Fruit fly (Drosophila melanogaster) whole organism, embryonic: ENCODE measurements around the gene Mbs.

Experiments
- Bdp1 ChIP-seq: fragments of 200-800 bp; sonication (Bioruptor generic); optimal IDR thresholded peaks from 3 replicates; lab custom pipeline; 2016; ENCODE audit warnings: missing biosample characterization, missing genetic modification characterization
- Bgb ChIP-seq: fragments of 200-800 bp; sonication (Bioruptor generic); IDR thresholded peaks from 2 replicates; pipeline ENCODE4 v1.3.6; 2022; ENCODE audit warnings: missing biosample characterization, missing genetic modification characterization; ENCODE audit not compliant: partially characterized antibody
- Blimp-1 ChIP-seq: fragments of 200-800 bp; sonication (Bioruptor generic); optimal IDR thresholded peaks from 3 replicates; lab custom pipeline; 2018; ENCODE audit warnings: missing biosample characterization, missing genetic modification characterization, mild to moderate bottlenecking, moderate library complexity, missing genetic modification reagents
- Bteb2 ChIP-seq: fragments of 200-800 bp; sonication (Bioruptor generic); optimal IDR thresholded peaks from 2 replicates; lab custom pipeline; 2016; ENCODE audit warnings: missing biosample characterization, missing genetic modification characterization
- CG10274 ChIP-seq: fragments of 200-800 bp; sonication (Bioruptor generic); optimal IDR thresholded peaks from 3 replicates; lab custom pipeline; 2017; ENCODE audit warnings: missing biosample characterization, mild to moderate bottlenecking, missing genetic modification characterization
- CG11504 ChIP-seq: fragments of 200-800 bp; sonication (Bioruptor generic); optimal IDR thresholded peaks from 3 replicates; lab custom pipeline; 2019; ENCODE audit warnings: missing biosample characterization, mild to moderate bottlenecking, missing genetic modification characterization, moderate library complexity
- CG14050 ChIP-seq: fragments of 200-800 bp; sonication (Bioruptor generic); IDR thresholded peaks from 3 replicates; pipeline ENCODE4 v1.3.6; 2022; ENCODE audit warnings: missing biosample characterization, missing genetic modification characterization
- CG15011 ChIP-seq: fragments of 200-800 bp; sonication (Bioruptor generic); optimal IDR thresholded peaks from 3 replicates; lab custom pipeline; 2018; ENCODE audit warnings: missing biosample characterization, mild to moderate bottlenecking, missing genetic modification characterization
- CG1647 ChIP-seq: fragments of 200-800 bp; sonication (Bioruptor generic); optimal IDR thresholded peaks from 3 replicates; lab custom pipeline; 2016; ENCODE audit warnings: missing biosample characterization, missing genetic modification characterization
- CG2678 ChIP-seq: fragments of 200-800 bp; sonication (Bioruptor generic); optimal IDR thresholded peaks from 3 replicates; lab custom pipeline; 2019; ENCODE audit warnings: missing biosample characterization, mild to moderate bottlenecking, missing genetic modification characterization, moderate library complexity
- CG30403 ChIP-seq: fragments of 200-800 bp; sonication (Bioruptor generic); optimal IDR thresholded peaks from 3 replicates; lab custom pipeline; 2016; ENCODE audit warnings: missing biosample characterization, missing genetic modification characterization
- CG31365 ChIP-seq: fragments of 200-800 bp; sonication (Bioruptor generic); optimal IDR thresholded peaks from 2 replicates; lab custom pipeline; 2018; ENCODE audit warnings: missing biosample characterization, mild to moderate bottlenecking, missing genetic modification characterization
- CG32532 ChIP-seq: fragments of 200-800 bp; sonication (Bioruptor generic); IDR thresholded peaks from 2 replicates; pipeline ENCODE4 v1.3.6; 2022; ENCODE audit warnings: missing biosample characterization, missing genetic modification characterization
- CG3281 ChIP-seq: fragments of 200-800 bp; sonication (Bioruptor generic); optimal IDR thresholded peaks from 3 replicates; lab custom pipeline; 2017; ENCODE audit warnings: missing biosample characterization, mild to moderate bottlenecking, missing genetic modification characterization
- CG7271 ChIP-seq: fragments of 200-800 bp; sonication (Bioruptor generic); optimal IDR thresholded peaks from 2 replicates; lab custom pipeline; 2018; ENCODE audit warnings: missing biosample characterization, mild to moderate bottlenecking, missing genetic modification characterization, moderate library complexity
- CG7745 ChIP-seq: fragments of 200-800 bp; sonication (Bioruptor generic); optimal IDR thresholded peaks from 2 replicates; lab custom pipeline; 2018; ENCODE audit warnings: missing biosample characterization, mild to moderate bottlenecking, missing genetic modification characterization, moderate library complexity
- CG7839 ChIP-seq: fragments of 200-800 bp; sonication (Bioruptor generic); optimal IDR thresholded peaks from 3 replicates; lab custom pipeline; 2018; ENCODE audit warnings: missing biosample characterization, mild to moderate bottlenecking, missing genetic modification characterization, moderate library complexity
- CG7987 ChIP-seq: fragments of 200-800 bp; sonication (Bioruptor generic); optimal IDR thresholded peaks from 2 replicates; lab custom pipeline; 2018; ENCODE audit warnings: missing biosample characterization, mild to moderate bottlenecking, missing genetic modification characterization, moderate library complexity
- CG8290 ChIP-seq, 3 experiments: fragments of 200-800 bp; sonication (Bioruptor generic); optimal IDR thresholded peaks; 2 replicates each; lab custom pipeline; 2016 to 2019; ENCODE audit warnings: missing biosample characterization in 3 of 3, missing genetic modification characterization in 3 of 3, mild to moderate bottlenecking in 2 of 3, moderate library complexity in 1 of 3
- Camta ChIP-seq: fragments of 200-800 bp; sonication (Bioruptor generic); optimal IDR thresholded peaks from 2 replicates; lab custom pipeline; 2016; ENCODE audit warnings: missing biosample characterization, missing genetic modification characterization
- CrebB ChIP-seq: fragments of 200-800 bp; sonication (Bioruptor generic); optimal IDR thresholded peaks from 3 replicates; lab custom pipeline; 2018; ENCODE audit warnings: missing biosample characterization, mild to moderate bottlenecking, missing genetic modification characterization
- Dref ChIP-seq: fragments of 200-800 bp; sonication (Bioruptor generic); IDR thresholded peaks from 2 replicates; pipeline ENCODE4 v1.3.6; 2022; ENCODE audit warnings: missing biosample characterization, missing genetic modification characterization
- E2f1 ChIP-seq: fragments of 200-800 bp; sonication (Bioruptor generic); IDR thresholded peaks from 2 replicates; pipeline ENCODE4 v1.3.6; 2022; ENCODE audit warnings: missing biosample characterization, missing genetic modification characterization
- Fer2 ChIP-seq: fragments of 200-800 bp; sonication (Bioruptor generic); optimal IDR thresholded peaks from 2 replicates; lab custom pipeline; 2018; ENCODE audit warnings: missing biosample characterization, mild to moderate bottlenecking, missing genetic modification characterization, moderate library complexity
- HLH54F ChIP-seq: fragments of 200-800 bp; sonication (Bioruptor generic); optimal IDR thresholded peaks from 3 replicates; lab custom pipeline; 2016; ENCODE audit warnings: missing biosample characterization, missing genetic modification characterization
- Jarid2 ChIP-seq: fragments of 200-800 bp; sonication (Bioruptor generic); optimal IDR thresholded peaks from 3 replicates; lab custom pipeline; 2017; ENCODE audit warnings: mild to moderate bottlenecking, missing biosample characterization, missing genetic modification reagents, missing genetic modification characterization
- Lim3 ChIP-seq: fragments of 200-800 bp; sonication (Bioruptor generic); IDR thresholded peaks from 2 replicates; pipeline ENCODE4 v1.3.6; 2022; ENCODE audit warnings: missing biosample characterization, missing genetic modification characterization
- NfI ChIP-seq: fragments of 200-800 bp; sonication (Bioruptor generic); optimal IDR thresholded peaks from 3 replicates; lab custom pipeline; 2018; ENCODE audit warnings: missing biosample characterization, mild to moderate bottlenecking, missing genetic modification characterization, moderate library complexity
- Oli ChIP-seq: fragments of 200-800 bp; sonication (Bioruptor generic); optimal IDR thresholded peaks from 2 replicates; lab custom pipeline; 2018; ENCODE audit warnings: missing biosample characterization, mild to moderate bottlenecking, missing genetic modification characterization, moderate library complexity
- Optix ChIP-seq: fragments of 200-800 bp; sonication (Bioruptor generic); IDR thresholded peaks from 3 replicates; pipeline ENCODE4 v1.3.6; 2022; ENCODE audit warnings: missing biosample characterization, missing genetic modification characterization
- Xbp1 ChIP-seq: fragments of 200-800 bp; sonication (Bioruptor generic); optimal IDR thresholded peaks from 3 replicates; lab custom pipeline; 2016; ENCODE audit warnings: missing biosample characterization, mild to moderate bottlenecking, missing genetic modification characterization
- ase ChIP-seq: fragments of 200-800 bp; sonication (Bioruptor generic); IDR thresholded peaks from 3 replicates; pipeline ENCODE4 v1.3.6; 2022; ENCODE audit warnings: missing biosample characterization, missing genetic modification characterization
- ato ChIP-seq: fragments of 200-800 bp; sonication (Bioruptor generic); IDR thresholded peaks from 2 replicates; pipeline ENCODE4 v1.3.6; 2022; ENCODE audit warnings: missing biosample characterization, missing genetic modification characterization; ENCODE audit not compliant: partially characterized antibody
- bowl ChIP-seq: fragments of 200-800 bp; sonication (Bioruptor generic); IDR thresholded peaks from 2 replicates; pipeline ENCODE4 v1.3.6; 2022; ENCODE audit warnings: missing biosample characterization, missing genetic modification characterization
- bsh ChIP-seq, 2 experiments: fragments of 200-800 bp; sonication (Bioruptor generic); optimal IDR thresholded peaks; 2 replicates each; lab custom pipeline; 2017 to 2018; ENCODE audit warnings: mild to moderate bottlenecking in 2 of 2, missing biosample characterization in 2 of 2, missing genetic modification characterization in 2 of 2, moderate library complexity in 1 of 2
- chn ChIP-seq: fragments of 200-800 bp; sonication (Bioruptor generic); optimal IDR thresholded peaks from 2 replicates; lab custom pipeline; 2016; ENCODE audit warnings: missing biosample characterization, missing genetic modification characterization
- emc ChIP-seq: fragments of 200-800 bp; sonication (Bioruptor generic); optimal IDR thresholded peaks from 2 replicates; lab custom pipeline; 2016; ENCODE audit warnings: missing biosample characterization, missing genetic modification characterization
- ems ChIP-seq: fragments of 200-800 bp; sonication (Bioruptor generic); optimal IDR thresholded peaks from 3 replicates; lab custom pipeline; 2016; ENCODE audit warnings: missing biosample characterization, missing genetic modification characterization
- gsb ChIP-seq: fragments of 200-800 bp; sonication (Bioruptor generic); IDR thresholded peaks from 2 replicates; pipeline ENCODE4 v1.3.6; 2022; ENCODE audit warnings: missing biosample characterization, missing genetic modification characterization
- lilli ChIP-seq: fragments of 200-800 bp; sonication (Bioruptor generic); optimal IDR thresholded peaks from 3 replicates; lab custom pipeline; 2016; ENCODE audit warnings: missing biosample characterization, missing genetic modification characterization
- odd ChIP-seq: fragments of 200-800 bp; sonication (Bioruptor generic); optimal IDR thresholded peaks from 2 replicates; lab custom pipeline; 2017; ENCODE audit warnings: missing biosample characterization, mild to moderate bottlenecking, missing genetic modification characterization
- p53 ChIP-seq: fragments of 200-800 bp; sonication (Bioruptor generic); optimal IDR thresholded peaks from 2 replicates; lab custom pipeline; 2016; ENCODE audit warnings: missing biosample characterization, missing genetic modification characterization
- pita ChIP-seq: fragments of 200-800 bp; sonication (Bioruptor generic); optimal IDR thresholded peaks from 2 replicates; lab custom pipeline; 2017; ENCODE audit warnings: missing biosample characterization, mild to moderate bottlenecking, missing genetic modification characterization
- seq ChIP-seq: fragments of 200-800 bp; sonication (Bioruptor generic); IDR thresholded peaks from 2 replicates; pipeline ENCODE4 v1.3.6; 2022; ENCODE audit warnings: missing biosample characterization, missing genetic modification characterization
- sob ChIP-seq: fragments of 200-800 bp; sonication (Bioruptor generic); IDR thresholded peaks from 2 replicates; pipeline ENCODE4 v1.3.6; 2022; ENCODE audit warnings: missing biosample characterization, missing genetic modification characterization
- tll ChIP-seq, 2 experiments: fragments of 200-800 bp in 1 of 2; fragments of >200 bp in 1 of 2; sonication (Bioruptor generic) in 1 of 2; optimal IDR thresholded peaks; 2 replicates each; lab custom pipeline; 2017 to 2019; ENCODE audit warnings: missing biosample characterization in 2 of 2, missing genetic modification characterization in 2 of 2, mild to moderate bottlenecking in 1 of 2, moderate library complexity in 1 of 2
- usp ChIP-seq: fragments of >200 bp; optimal IDR thresholded peaks from 2 replicates; lab custom pipeline; 2017; ENCODE audit warnings: missing biosample characterization, missing genetic modification characterization
- vvl ChIP-seq: fragments of 200-800 bp; sonication (Bioruptor generic); IDR thresholded peaks from 2 replicates; pipeline ENCODE4 v1.3.6; 2022; ENCODE audit warnings: missing biosample characterization, missing genetic modification characterization

The Mbs gene

DNA sequence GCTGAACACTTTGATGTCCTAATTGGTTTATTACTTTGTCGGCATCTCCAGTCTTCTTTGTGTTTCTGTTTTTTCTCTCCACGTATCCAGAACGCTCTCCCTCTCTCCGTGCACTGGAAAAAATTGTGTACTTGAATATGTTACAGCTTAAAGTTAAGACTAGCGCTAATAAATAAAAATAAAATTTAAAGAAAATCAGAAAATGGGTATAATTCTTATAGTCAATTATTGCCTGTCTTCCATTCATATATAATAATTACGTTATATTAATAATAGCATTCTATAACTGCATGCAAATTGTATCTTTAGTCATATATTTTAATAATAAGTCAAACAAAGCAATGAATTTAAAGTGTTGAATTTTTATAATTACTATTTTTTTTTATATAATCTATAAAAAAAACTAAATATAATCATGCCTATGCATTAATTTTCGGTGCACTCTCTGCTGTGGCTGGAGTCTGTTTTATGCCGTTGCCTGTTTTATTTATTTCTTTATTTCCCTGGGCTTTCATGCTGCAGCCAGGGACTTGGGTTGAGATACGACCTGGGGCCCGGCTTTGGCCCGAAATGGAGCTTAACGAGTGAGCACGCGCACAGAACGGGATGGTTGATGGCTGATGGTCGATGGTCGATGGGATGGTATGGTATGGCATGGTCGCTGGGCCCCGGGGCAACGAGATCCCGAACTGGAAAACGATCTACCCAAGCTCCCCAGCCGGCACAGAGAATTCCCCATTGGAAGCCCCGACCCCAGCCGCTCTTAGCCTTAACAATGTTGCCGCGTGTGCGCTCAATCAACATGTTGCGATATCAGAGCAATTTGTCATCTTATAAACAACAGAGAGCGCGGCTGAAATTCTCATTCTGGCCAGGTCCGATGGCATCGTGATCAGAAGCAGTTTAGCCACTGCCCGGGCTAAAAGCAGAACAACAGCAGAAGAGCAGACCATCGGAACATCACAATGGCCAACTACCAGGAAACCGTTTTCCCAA is 35.7 kb upstream of the Mbs start (continued):
- no peak for TF ChIP-seq CG30403 (GFP tag; lab: Kevin White, UChicago)
- TF ChIP-seq chn, result no peak
- no peak for TF ChIP-seq p53 (GFP tag; lab: Kevin White, UChicago)
- TF ChIP-seq CG1647 (GFP tag; lab: Kevin White, UChicago), result no peak
- no peak for TF ChIP-seq CG3281 (GFP tag; lab: Kevin White, UChicago)
- peak; percentile 23 for TF ChIP-seq CG11504
- no peak for TF ChIP-seq seq (GFP tag; lab: Robert Waterston, UW)
- TF ChIP-seq gsb, result no peak
- no peak for TF ChIP-seq CG14050 (GFP tag; lab: Robert Waterston, UW)
- peak; percentile 30 for TF ChIP-seq CG7839
- no peak for TF ChIP-seq tll (GFP tag; optimal IDR thresholded peaks at IDR 0.05; lab: Kevin White, UChicago)
- TF ChIP-seq CG7745 (tag; lab: Kevin White, UChicago), result no peak
- TF ChIP-seq Fer2 (tag; lab: Kevin White, UChicago), result no peak
- TF ChIP-seq CG31365, result no peak
- TF ChIP-seq ase (GFP tag; lab: Robert Waterston, UW), result no peak
- TF ChIP-seq vvl (GFP tag; lab: Robert Waterston, UW), result 0 out of 2 replicates have a peak, but pooled peaks have one; percentile 19
- TF ChIP-seq Jarid2 (GFP tag; lab: Kevin White, UChicago), result no peak
- no peak for TF ChIP-seq usp (GFP tag; lab: Kevin White, UChicago)
- no peak for TF ChIP-seq ato (GFP tag; lab: Robert Waterston, UW)
- TF ChIP-seq E2f1 (GFP tag; lab: Robert Waterston, UW), result no peak
- TF ChIP-seq Bteb2, result no peak
- no peak for TF ChIP-seq lilli (GFP tag; lab: Kevin White, UChicago)
- no peak for TF ChIP-seq Camta
- no peak for TF ChIP-seq Oli (tag; lab: Kevin White, UChicago)
- no peak for TF ChIP-seq odd (GFP tag; lab: Kevin White, UChicago)
- no peak for TF ChIP-seq HLH54F
- no peak for TF ChIP-seq CG8290 (GFP tag; optimal IDR thresholded peaks at IDR 0.05; lab: Kevin White, UChicago)
- no peak for TF ChIP-seq CG8290 (tag; optimal IDR thresholded peaks at IDR 0.05; lab: Kevin White, UChicago)
- TF ChIP-seq Optix (GFP tag; lab: Robert Waterston, UW), result no peak
- no peak for TF ChIP-seq CG32532 (GFP tag; lab: Robert Waterston, UW)
- no peak for TF ChIP-seq Bgb (GFP tag; lab: Robert Waterston, UW)
- TF ChIP-seq Lim3, result no peak
- peak; percentile 48 for TF ChIP-seq Blimp-1 (GFP tag; lab: Kevin White, UChicago)
- no peak for TF ChIP-seq NfI (GFP tag; lab: Kevin White, UChicago)
- no peak for TF ChIP-seq sob (GFP tag; lab: Robert Waterston, UW)
- TF ChIP-seq bowl, result no peak
- TF ChIP-seq CG15011 (GFP tag; lab: Kevin White, UChicago), result no peak
- no peak for TF ChIP-seq emc (GFP tag; lab: Kevin White, UChicago)
- no peak for TF ChIP-seq CG7271 (tag; lab: Kevin White, UChicago)
- no peak for TF ChIP-seq Bdp1
- peak; percentile 19 for TF ChIP-seq CG2678 (tag; lab: Kevin White, UChicago)
- no peak for TF ChIP-seq Xbp1
- TF ChIP-seq bsh (GFP tag; optimal IDR thresholded peaks at IDR 0.05; lab: Kevin White, UChicago), result peak in 1 of 2 experiments; percentile 32
- TF ChIP-seq Dref (GFP tag; lab: Robert Waterston, UW), result no peak
- TF ChIP-seq CrebB (tag; lab: Kevin White, UChicago), result no peak
- no peak for TF ChIP-seq CG7987
- TF ChIP-seq CG10274, result no peak
- TF ChIP-seq ems, result no peak
- no peak for TF ChIP-seq pita (GFP tag; lab: Kevin White, UChicago)
